Worm (Caenorhabditis elegans) whole organism, late embryonic: ENCODE results near the gene sqt-2.

Experiments
- ceh-14 ChIP-seq: sonication (generic microtip); optimal IDR thresholded peaks from 2 replicates; lab custom pipeline; 2016; ENCODE audit warnings: missing genotype, missing genetic modification characterization, missing compliant biosample characterization
- elt-2 ChIP-seq: sonication (generic microtip); optimal IDR thresholded peaks from 2 replicates; lab custom pipeline; 2016; ENCODE audit warnings: missing genetic modification reagents, missing genetic modification characterization, missing compliant biosample characterization
- hlh-8 ChIP-seq: sonication (generic microtip); optimal IDR thresholded peaks from 2 replicates; lab custom pipeline; 2016; ENCODE audit warnings: missing genotype, missing genetic modification characterization, missing compliant biosample characterization
- pag-3 ChIP-seq: sonication (generic microtip); optimal IDR thresholded peaks from 2 replicates; lab custom pipeline; 2016; ENCODE audit warnings: missing compliant biosample characterization, missing genetic modification characterization, borderline replicate concordance
- ref-2 ChIP-seq: sonication (generic microtip); optimal IDR thresholded peaks from 2 replicates; lab custom pipeline; 2016; ENCODE audit warnings: missing genetic modification characterization, missing compliant biosample characterization

DNA sequence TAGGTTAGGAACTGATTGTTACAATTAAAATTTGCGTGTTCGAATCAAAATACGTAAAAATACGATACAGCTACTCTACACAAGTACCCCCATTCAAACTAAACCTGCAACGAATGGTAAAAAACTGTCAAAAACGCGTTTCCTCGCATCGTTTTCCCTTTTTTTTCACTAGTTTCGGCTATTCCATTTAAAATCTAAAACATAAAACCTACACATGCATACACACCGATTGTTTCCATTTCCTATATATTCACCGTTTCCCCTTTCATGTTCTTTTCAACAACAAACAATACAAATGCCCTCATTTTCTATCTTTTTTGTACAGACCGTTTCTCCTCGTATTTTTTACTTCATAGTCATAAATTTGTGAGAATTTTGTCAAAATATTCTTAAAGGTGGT, 45.6 kb downstream of the sqt-2 start:
- no peak for TF ChIP-seq ceh-14 (tag; lab: Kevin White, UChicago)
- no peak for TF ChIP-seq elt-2 (tag; lab: Kevin White, UChicago)
- TF ChIP-seq pag-3 (tag; lab: Kevin White, UChicago), result no peak
- no peak for TF ChIP-seq ref-2 (tag; lab: Kevin White, UChicago)
- no peak for TF ChIP-seq hlh-8 (tag; lab: Kevin White, UChicago)
